Fruit fly (Drosophila melanogaster) whole organism, embryonic: Measurements from ENCODE around the gene Spps.
A peak's percentile ranks its signal among the peaks of the same experiment; 100 is the strongest.

Experiments used
- Atf-2 ChIP-seq: fragments of 200-800 bp; sonication (Bioruptor generic); optimal IDR thresholded peaks from 2 replicates; lab custom pipeline; 2016; ENCODE audit warnings: missing biosample characterization, missing genetic modification characterization
- BtbVII ChIP-seq: fragments of 200-800 bp; sonication (Bioruptor generic); optimal IDR thresholded peaks from 3 replicates; lab custom pipeline; 2017; ENCODE audit warnings: missing biosample characterization, mild to moderate bottlenecking, missing genetic modification characterization
- Bteb2 ChIP-seq: fragments of 200-800 bp; sonication (Bioruptor generic); optimal IDR thresholded peaks from 2 replicates; lab custom pipeline; 2016; ENCODE audit warnings: missing biosample characterization, missing genetic modification characterization
- CG10209 ChIP-seq: fragments of 200-800 bp; sonication (Bioruptor generic); optimal IDR thresholded peaks from 3 replicates; lab custom pipeline; 2017; ENCODE audit warnings: missing biosample characterization, mild to moderate bottlenecking, missing genetic modification characterization, missing genetic modification reagents
- CG10321 ChIP-seq: fragments of 200-800 bp; sonication (Bioruptor generic); IDR thresholded peaks from 2 replicates; pipeline ENCODE4 v1.3.6; 2022; ENCODE audit warnings: missing biosample characterization, missing genetic modification characterization
- CG10654 ChIP-seq: fragments of 200-800 bp; sonication (Bioruptor generic); optimal IDR thresholded peaks from 2 replicates; lab custom pipeline; 2016; ENCODE audit warnings: missing biosample characterization, missing genetic modification characterization
- CG11093 ChIP-seq: fragments of 200-800 bp; sonication (Bioruptor generic); IDR thresholded peaks from 3 replicates; pipeline ENCODE4 v1.3.6; 2022; ENCODE audit warnings: missing biosample characterization, missing genetic modification characterization
- CG11695 ChIP-seq: fragments of 200-800 bp; sonication (Bioruptor generic); IDR thresholded peaks from 3 replicates; pipeline ENCODE4 v1.3.6; 2022; ENCODE audit warnings: missing biosample characterization, missing genetic modification characterization
- CG12769 ChIP-seq: fragments of 200-800 bp; sonication (Bioruptor generic); optimal IDR thresholded peaks from 2 replicates; lab custom pipeline; 2019; ENCODE audit warnings: missing biosample characterization, mild to moderate bottlenecking, missing genetic modification characterization, moderate library complexity
- CG15514 ChIP-seq: fragments of 200-800 bp; sonication (Bioruptor generic); optimal IDR thresholded peaks from 3 replicates; lab custom pipeline; 2017; ENCODE audit warnings: missing biosample characterization, missing genetic modification characterization, mild to moderate bottlenecking, moderate library complexity, missing genetic modification reagents
- CG17361 ChIP-seq: fragments of 200-800 bp; sonication (Bioruptor generic); IDR thresholded peaks from 3 replicates; pipeline ENCODE4 v1.3.6; 2022; ENCODE audit warnings: missing biosample characterization, missing genetic modification characterization
- CG17802 ChIP-seq: fragments of 200-800 bp; sonication (Bioruptor generic); optimal IDR thresholded peaks from 2 replicates; lab custom pipeline; 2018; ENCODE audit warnings: missing biosample characterization, mild to moderate bottlenecking, missing genetic modification characterization, moderate library complexity
- CG1832 ChIP-seq: fragments of 200-800 bp; sonication (Bioruptor generic); optimal IDR thresholded peaks from 2 replicates; lab custom pipeline; 2017; ENCODE audit warnings: missing biosample characterization, mild to moderate bottlenecking, missing genetic modification characterization, inconsistent platforms
- CG2120 ChIP-seq: fragments of 200-800 bp; sonication (Bioruptor generic); optimal IDR thresholded peaks from 3 replicates; lab custom pipeline; 2016; ENCODE audit warnings: missing biosample characterization, missing genetic modification characterization
- CG2889 ChIP-seq: fragments of 200-800 bp; sonication (Bioruptor generic); IDR thresholded peaks from 3 replicates; pipeline ENCODE4 v1.3.6; 2022; ENCODE audit warnings: missing biosample characterization, missing genetic modification characterization
- CG30020 ChIP-seq: fragments of 200-800 bp; optimal IDR thresholded peaks from 2 replicates; lab custom pipeline; 2019; ENCODE audit warnings: missing biosample characterization, mild to moderate bottlenecking, missing genetic modification characterization, moderate library complexity
- CG30403 ChIP-seq: fragments of 200-800 bp; sonication (Bioruptor generic); optimal IDR thresholded peaks from 3 replicates; lab custom pipeline; 2016; ENCODE audit warnings: missing biosample characterization, missing genetic modification characterization
- CG32767 ChIP-seq: fragments of 200-800 bp; sonication (Bioruptor generic); IDR thresholded peaks from 2 replicates; pipeline ENCODE4 v1.3.6; 2022; ENCODE audit warnings: missing biosample characterization, missing genetic modification characterization
- CG4282 ChIP-seq: fragments of 200-800 bp; sonication (Bioruptor generic); optimal IDR thresholded peaks from 2 replicates; lab custom pipeline; 2016; ENCODE audit warnings: missing biosample characterization, missing genetic modification characterization
- CG43689 ChIP-seq: fragments of 200-800 bp; sonication (Bioruptor generic); IDR thresholded peaks from 2 replicates; pipeline ENCODE4 v1.3.6; 2022; ENCODE audit warnings: missing biosample characterization, missing genetic modification characterization
- CG6175 ChIP-seq: fragments of 200-800 bp; sonication (Bioruptor generic); IDR thresholded peaks from 3 replicates; pipeline ENCODE4 v1.3.6; 2022; ENCODE audit warnings: missing biosample characterization, missing genetic modification characterization
- CG6254 ChIP-seq: fragments of 200-800 bp; sonication (Bioruptor generic); optimal IDR thresholded peaks from 3 replicates; lab custom pipeline; 2017; ENCODE audit warnings: mild to moderate bottlenecking, missing biosample characterization, missing genetic modification reagents, missing genetic modification characterization
- CG7987 ChIP-seq: fragments of 200-800 bp; sonication (Bioruptor generic); optimal IDR thresholded peaks from 2 replicates; lab custom pipeline; 2018; ENCODE audit warnings: missing biosample characterization, mild to moderate bottlenecking, missing genetic modification characterization, moderate library complexity
- CG8944 ChIP-seq: fragments of 200-800 bp; sonication (Bioruptor generic); optimal IDR thresholded peaks from 3 replicates; lab custom pipeline; 2016; ENCODE audit warnings: missing biosample characterization, missing genetic modification characterization
- D ChIP-seq, 2 experiments: fragments of 200-800 bp in 1 of 2; fragments of >200 bp in 1 of 2; sonication (Bioruptor generic) in 1 of 2; optimal IDR thresholded peaks; 2 replicates in 1 of 2; 3 replicates in 1 of 2; lab custom pipeline; 2017; ENCODE audit warnings: mild to moderate bottlenecking in 1 of 2, missing biosample characterization in 1 of 2, missing genetic modification characterization in 1 of 2, missing genetic modification reagents in 1 of 2
- GATAe ChIP-seq: fragments of 200-800 bp; sonication (Bioruptor generic); conservative IDR thresholded peaks from 2 replicates; pipeline ENCODE4 v1.3.6; 2022; ENCODE audit warnings: missing biosample characterization, missing genetic modification characterization
- MTF-1 ChIP-seq: fragments of 200-800 bp; sonication (Bioruptor generic); optimal IDR thresholded peaks from 2 replicates; lab custom pipeline; 2018; ENCODE audit warnings: missing biosample characterization, mild to moderate bottlenecking, missing genetic modification characterization, borderline replicate concordance
- Max ChIP-seq: fragments of 200-800 bp; sonication (Bioruptor generic); optimal IDR thresholded peaks from 2 replicates; lab custom pipeline; 2016; ENCODE audit warnings: missing biosample characterization, mild to moderate bottlenecking, missing genetic modification characterization
- NC2α ChIP-seq: fragments of 200-800 bp; sonication (Bioruptor generic); optimal IDR thresholded peaks from 2 replicates; lab custom pipeline; 2016; ENCODE audit warnings: missing biosample characterization, missing genetic modification characterization
- Sox102F ChIP-seq: fragments of 200-800 bp; sonication (Bioruptor generic); optimal IDR thresholded peaks from 2 replicates; lab custom pipeline; 2018; ENCODE audit warnings: missing biosample characterization, mild to moderate bottlenecking, missing genetic modification characterization, moderate library complexity
- Sry-β ChIP-seq: fragments of 200-800 bp; sonication (Bioruptor generic); optimal IDR thresholded peaks from 2 replicates; lab custom pipeline; 2018; ENCODE audit warnings: missing biosample characterization, mild to moderate bottlenecking, missing genetic modification characterization, moderate library complexity
- TFAM ChIP-seq: fragments of 200-800 bp; sonication (Bioruptor generic); optimal IDR thresholded peaks from 2 replicates; lab custom pipeline; 2017; ENCODE audit warnings: missing biosample characterization, missing genetic modification characterization, inconsistent platforms
- Usf ChIP-seq: fragments of 200-800 bp; sonication (Bioruptor generic); optimal IDR thresholded peaks from 2 replicates; lab custom pipeline; 2017; ENCODE audit warnings: missing genotype, missing biosample characterization, missing genetic modification characterization
- ase ChIP-seq: fragments of 200-800 bp; sonication (Bioruptor generic); IDR thresholded peaks from 3 replicates; pipeline ENCODE4 v1.3.6; 2022; ENCODE audit warnings: missing biosample characterization, missing genetic modification characterization
- bcd ChIP-seq: fragments of 200-800 bp; sonication (Bioruptor generic); optimal IDR thresholded peaks from 2 replicates; lab custom pipeline; 2017; ENCODE audit warnings: missing biosample characterization, mild to moderate bottlenecking, missing genetic modification characterization
- bsh ChIP-seq, 2 experiments: fragments of 200-800 bp; sonication (Bioruptor generic); optimal IDR thresholded peaks; 2 replicates each; lab custom pipeline; 2017 to 2018; ENCODE audit warnings: mild to moderate bottlenecking in 2 of 2, missing biosample characterization in 2 of 2, missing genetic modification characterization in 2 of 2, moderate library complexity in 1 of 2
- btn ChIP-seq: fragments of 200-800 bp; sonication (Bioruptor generic); optimal IDR thresholded peaks from 2 replicates; lab custom pipeline; 2016; ENCODE audit warnings: missing biosample characterization, missing genetic modification characterization
- corto ChIP-seq: fragments of 200-800 bp; sonication (Bioruptor generic); optimal IDR thresholded peaks from 2 replicates; lab custom pipeline; 2016; ENCODE audit warnings: missing biosample characterization, mild to moderate bottlenecking, missing genetic modification characterization, moderate library complexity
- dpn ChIP-seq, 2 experiments: fragments of 200-800 bp; sonication (Bioruptor generic); optimal IDR thresholded peaks; 3 replicates each; lab custom pipeline; 2016; ENCODE audit warnings: missing biosample characterization in 2 of 2, missing genetic modification characterization in 2 of 2
- eve ChIP-seq, 2 experiments: fragments of >200 bp; optimal IDR thresholded peaks; 2 replicates each; lab custom pipeline; 2017; ENCODE audit warnings: missing biosample characterization in 2 of 2, missing genetic modification characterization in 2 of 2
- jumu ChIP-seq: fragments of 200-800 bp; sonication (Bioruptor generic); optimal IDR thresholded peaks from 3 replicates; lab custom pipeline; 2016; ENCODE audit warnings: missing biosample characterization, missing genetic modification characterization
- lilli ChIP-seq: fragments of 200-800 bp; sonication (Bioruptor generic); optimal IDR thresholded peaks from 3 replicates; lab custom pipeline; 2016; ENCODE audit warnings: missing biosample characterization, missing genetic modification characterization
- lov ChIP-seq, 2 experiments: fragments of 200-800 bp in 1 of 2; fragments of >200 bp in 1 of 2; sonication (Bioruptor generic) in 1 of 2; IDR thresholded peaks in 1 of 2; optimal IDR thresholded peaks in 1 of 2; 2 replicates in 1 of 2; 3 replicates in 1 of 2; pipeline versions ENCODE4 v1.3.6 to Lab custom; 2017 to 2022; ENCODE audit warnings: missing biosample characterization in 1 of 2, missing genetic modification characterization in 1 of 2
- mld ChIP-seq: fragments of 200-800 bp; sonication (Bioruptor generic); IDR thresholded peaks from 3 replicates; pipeline ENCODE4 v1.3.6; 2022; ENCODE audit warnings: missing biosample characterization, missing genetic modification characterization; ENCODE audit not compliant: partially characterized antibody
- slbo ChIP-seq: fragments of 200-800 bp; sonication (Bioruptor generic); IDR thresholded peaks from 2 replicates; pipeline ENCODE4 v1.3.6; 2022; ENCODE audit warnings: missing biosample characterization, missing genetic modification characterization
- tll ChIP-seq, 2 experiments: fragments of 200-800 bp in 1 of 2; fragments of >200 bp in 1 of 2; sonication (Bioruptor generic) in 1 of 2; optimal IDR thresholded peaks; 2 replicates each; lab custom pipeline; 2017 to 2019; ENCODE audit warnings: missing biosample characterization in 2 of 2, missing genetic modification characterization in 2 of 2, mild to moderate bottlenecking in 1 of 2, moderate library complexity in 1 of 2
- unc-4 ChIP-seq: fragments of 200-800 bp; sonication (Bioruptor generic); IDR thresholded peaks from 2 replicates; pipeline ENCODE4 v1.3.6; 2022; ENCODE audit warnings: missing biosample characterization, missing genetic modification characterization; ENCODE audit not compliant: partially characterized antibody
- vnd ChIP-seq: fragments of 200-800 bp; sonication (Bioruptor generic); IDR thresholded peaks from 3 replicates; pipeline ENCODE4 v1.3.6; 2022; ENCODE audit warnings: missing biosample characterization, missing genetic modification characterization; ENCODE audit not compliant: partially characterized antibody

The Spps gene

DNA sequence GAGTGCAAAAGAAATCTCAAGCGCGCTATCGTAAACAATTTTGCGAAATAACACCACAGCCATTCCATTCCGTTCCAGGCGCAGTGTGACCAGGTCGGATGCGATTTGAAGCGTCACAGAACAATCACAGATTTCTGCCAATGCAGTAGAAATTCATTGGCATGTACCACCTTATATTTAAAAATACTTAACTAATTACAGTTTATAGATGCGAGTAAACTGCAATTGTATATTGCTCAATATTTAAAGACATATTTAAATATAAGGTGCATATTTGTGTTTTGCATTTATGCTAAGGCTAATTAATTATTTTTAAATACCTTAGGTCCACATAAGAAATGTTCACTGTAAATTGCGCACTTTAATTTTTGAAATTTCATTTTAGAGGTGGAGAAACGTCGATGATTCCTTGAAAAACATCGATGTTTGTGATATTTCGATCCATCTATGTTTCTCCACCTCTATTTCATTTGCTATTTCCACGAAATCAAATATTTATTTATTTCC is 33.3 kb downstream of the Spps start, which contains the start of the genes SMC6 and CG6204 (continued):
- TF ChIP-seq Max (peak; percentile 92), BtbVII (peak; percentile 84), MTF-1 (peak; percentile 78), CG6254 (GFP tag; lab: Kevin White, UChicago) (peak; percentile 80), CG17361 (GFP tag; lab: Robert Waterston, UW) (peak; percentile 97), CG30403 (GFP tag; lab: Kevin White, UChicago) (peak; percentile 95), Atf-2 (GFP tag; lab: Kevin White, UChicago) (peak; percentile 71), CG10654 (GFP tag; lab: Kevin White, UChicago) (peak; percentile 88), CG32767 (GFP tag; lab: Robert Waterston, UW) (peak; percentile 89), unc-4 (GFP tag; lab: Robert Waterston, UW) (peak; percentile 52), lov (optimal IDR thresholded peaks at IDR 0.05; lab: Kevin White, UChicago) (no peak), lov (GFP tag; IDR thresholded peaks at IDR 0.05; lab: Robert Waterston, UW) (peak; percentile 89), bsh (GFP tag; optimal IDR thresholded peaks at IDR 0.05; lab: Kevin White, UChicago) (peak; percentile 72 to 94), CG15514 (peak; percentile 85), bcd (GFP tag; lab: Kevin White, UChicago) (peak; percentile 94), mld (no peak), slbo (peak; percentile 97), TFAM (peak; percentile 62), GATAe (GFP tag; lab: Robert Waterston, UW) (peak; percentile 84), corto (GFP tag; lab: Kevin White, UChicago) (peak; percentile 56), dpn (GFP tag; optimal IDR thresholded peaks at IDR 0.05; lab: Kevin White, UChicago) (peak; percentile 89 to 94), CG4282 (GFP tag; lab: Kevin White, UChicago) (peak; percentile 13), CG17802 (tag; lab: Kevin White, UChicago) (peak; percentile 75), CG1832 (GFP tag; lab: Kevin White, UChicago) (no peak), jumu (GFP tag; lab: Kevin White, UChicago) (peak; percentile 82), eve (GFP tag; optimal IDR thresholded peaks at IDR 0.05; lab: Kevin White, UChicago) (no peak), btn (GFP tag; lab: Kevin White, UChicago) (peak; percentile 34), NC2α (GFP tag; lab: Kevin White, UChicago) (peak; percentile 63), vnd (GFP tag; lab: Robert Waterston, UW) (no peak), tll (GFP tag; optimal IDR thresholded peaks at IDR 0.05; lab: Kevin White, UChicago) (peak; percentile 32 to 43), CG7987 (peak; percentile 72), CG30020 (tag; lab: Kevin White, UChicago) (peak; percentile 84), lilli (GFP tag; lab: Kevin White, UChicago) (peak; percentile 95), Usf (GFP tag; lab: Kevin White, UChicago) (peak; percentile 88), ase (GFP tag; lab: Robert Waterston, UW) (peak; percentile 90), CG11695 (GFP tag; lab: Robert Waterston, UW) (peak; percentile 95), CG2120 (GFP tag; lab: Kevin White, UChicago) (peak; percentile 96), Sox102F (GFP tag; lab: Kevin White, UChicago) (peak; percentile 95), D (optimal IDR thresholded peaks at IDR 0.05; lab: Kevin White, UChicago) (no peak), D (GFP tag; optimal IDR thresholded peaks at IDR 0.05; lab: Kevin White, UChicago) (peak; percentile 80), CG2889 (GFP tag; lab: Robert Waterston, UW) (peak; percentile 91), CG8944 (peak; percentile 70), CG12769 (tag; lab: Kevin White, UChicago) (peak; percentile 96), CG10209 (GFP tag; lab: Kevin White, UChicago) (peak; percentile 92), CG11093 (GFP tag; lab: Robert Waterston, UW) (peak; percentile 88), CG10321 (GFP tag; lab: Robert Waterston, UW) (peak; percentile 67; the same call in 1 of the 2 replicates), CG6175 (GFP tag; lab: Robert Waterston, UW) (peak; percentile 86), Bteb2 (GFP tag; lab: Kevin White, UChicago) (peak; percentile 90), Sry-β (peak; percentile 17), CG43689 (GFP tag; lab: Robert Waterston, UW) (peak; percentile 74)
